Worm (Caenorhabditis elegans) whole organism, late embryonic: ENCODE measurements around the gene C55B6.7.

Experiments used
- C08G9.2 ChIP-seq: sonication (generic microtip); optimal IDR thresholded peaks from 2 replicates; lab custom pipeline; 2016; ENCODE audit warnings: mild to moderate bottlenecking, missing genetic modification characterization, moderate library complexity, missing compliant biosample characterization
- K02D7.2 ChIP-seq: sonication (generic microtip); optimal IDR thresholded peaks from 2 replicates; lab custom pipeline; 2017; ENCODE audit warnings: mild to moderate bottlenecking, missing genetic modification characterization, missing compliant biosample characterization
- ama-1 ChIP-seq: fragments of 150-350 bp; optimal IDR thresholded peaks from 2 replicates; lab custom pipeline; 2014
- ceh-18 ChIP-seq: sonication (generic microtip); optimal IDR thresholded peaks from 2 replicates; lab custom pipeline; 2016; ENCODE audit warnings: missing genetic modification characterization, missing compliant biosample characterization
- ceh-2 ChIP-seq: sonication (generic microtip); optimal IDR thresholded peaks from 2 replicates; lab custom pipeline; 2016; ENCODE audit warnings: missing genotype, missing genetic modification characterization, missing compliant biosample characterization
- ceh-24 ChIP-seq: sonication (generic microtip); optimal IDR thresholded peaks from 2 replicates; lab custom pipeline; 2016; ENCODE audit warnings: mild to moderate bottlenecking, missing genetic modification characterization, missing compliant biosample characterization
- ceh-31 ChIP-seq: sonication (generic microtip); optimal IDR thresholded peaks from 2 replicates; lab custom pipeline; 2016; ENCODE audit warnings: missing genetic modification characterization, missing compliant biosample characterization
- ceh-45 ChIP-seq: fragments of 200-800 bp; sonication (Bioruptor generic); IDR thresholded peaks from 2 replicates; pipeline ENCODE4 v1.3.6; 2022; ENCODE audit warnings: missing genetic modification reagents, missing genetic modification characterization, missing compliant biosample characterization
- ceh-48 ChIP-seq: sonication (generic microtip); optimal IDR thresholded peaks from 2 replicates; lab custom pipeline; 2016; ENCODE audit warnings: missing genetic modification characterization, inconsistent platforms, missing compliant biosample characterization
- dve-1 ChIP-seq: sonication (generic microtip); optimal IDR thresholded peaks from 2 replicates; lab custom pipeline; 2017; ENCODE audit warnings: antibody characterized with exemption, mild to moderate bottlenecking, missing genetic modification characterization, missing compliant biosample characterization
- elt-2 ChIP-seq: sonication (generic microtip); optimal IDR thresholded peaks from 2 replicates; lab custom pipeline; 2016; ENCODE audit warnings: missing genetic modification reagents, missing genetic modification characterization, missing compliant biosample characterization
- elt-4 ChIP-seq: sonication (generic microtip); optimal IDR thresholded peaks from 2 replicates; lab custom pipeline; 2016; ENCODE audit warnings: missing genetic modification characterization, missing compliant biosample characterization
- ets-4 ChIP-seq: sonication (generic microtip); optimal IDR thresholded peaks from 2 replicates; lab custom pipeline; 2016; ENCODE audit warnings: missing genetic modification characterization, missing compliant biosample characterization
- fax-1 ChIP-seq: sonication (generic microtip); optimal IDR thresholded peaks from 2 replicates; lab custom pipeline; 2016; ENCODE audit warnings: missing genotype, missing genetic modification characterization, missing compliant biosample characterization
- fkh-10 ChIP-seq: fragments of 150-350 bp; optimal IDR thresholded peaks from 2 replicates; lab custom pipeline; 2014; ENCODE audit warnings: missing biosample characterization, missing genetic modification reagents, missing genetic modification characterization
- fkh-6 ChIP-seq: sonication (generic microtip); optimal IDR thresholded peaks from 2 replicates; lab custom pipeline; 2016; ENCODE audit warnings: missing genetic modification characterization, missing compliant biosample characterization
- hlh-13 ChIP-seq: fragments of 200-800 bp; sonication (Bioruptor generic); optimal IDR thresholded peaks from 2 replicates; lab custom pipeline; 2018; ENCODE audit warnings: mild to moderate bottlenecking, missing genetic modification characterization, missing compliant biosample characterization
- hlh-15 ChIP-seq: sonication (generic microtip); optimal IDR thresholded peaks from 2 replicates; lab custom pipeline; 2016; ENCODE audit warnings: missing genetic modification characterization, missing compliant biosample characterization
- hlh-8 ChIP-seq: sonication (generic microtip); optimal IDR thresholded peaks from 2 replicates; lab custom pipeline; 2016; ENCODE audit warnings: missing genotype, missing genetic modification characterization, missing compliant biosample characterization
- lim-6 ChIP-seq: sonication (generic microtip); optimal IDR thresholded peaks from 2 replicates; lab custom pipeline; 2016; ENCODE audit warnings: missing genetic modification characterization, missing compliant biosample characterization
- mec-3 ChIP-seq: sonication (generic microtip); optimal IDR thresholded peaks from 2 replicates; lab custom pipeline; 2016; ENCODE audit warnings: borderline replicate concordance, missing genetic modification characterization, missing compliant biosample characterization
- nhr-11 ChIP-seq: fragments of 150-350 bp; optimal IDR thresholded peaks from 2 replicates; lab custom pipeline; 2014; ENCODE audit warnings: missing biosample characterization, missing genetic modification characterization
- nhr-232 ChIP-seq: sonication (generic microtip); optimal IDR thresholded peaks from 2 replicates; lab custom pipeline; 2016; ENCODE audit warnings: missing genetic modification characterization, missing compliant biosample characterization
- npax-4 ChIP-seq: sonication (generic microtip); optimal IDR thresholded peaks from 2 replicates; lab custom pipeline; 2016; ENCODE audit warnings: missing genetic modification characterization, missing compliant biosample characterization
- odd-2 ChIP-seq: sonication (generic microtip); optimal IDR thresholded peaks from 2 replicates; lab custom pipeline; 2017; ENCODE audit warnings: antibody characterized with exemption, mild to moderate bottlenecking, missing genetic modification characterization, missing compliant biosample characterization
- pag-3 ChIP-seq: sonication (generic microtip); optimal IDR thresholded peaks from 2 replicates; lab custom pipeline; 2016; ENCODE audit warnings: missing compliant biosample characterization, missing genetic modification characterization, borderline replicate concordance
- pat-9 ChIP-seq: fragments of 200-800 bp; sonication (Bioruptor generic); optimal IDR thresholded peaks from 2 replicates; lab custom pipeline; 2018; ENCODE audit warnings: mild to moderate bottlenecking, missing genetic modification characterization, moderate library complexity, missing compliant biosample characterization
- pax-1 ChIP-seq: fragments of 150-350 bp; optimal IDR thresholded peaks from 2 replicates; lab custom pipeline; 2014; ENCODE audit warnings: missing biosample characterization, missing genetic modification characterization
- pha-2 ChIP-seq: sonication (generic microtip); optimal IDR thresholded peaks from 2 replicates; lab custom pipeline; 2017; ENCODE audit warnings: mild to moderate bottlenecking, missing genetic modification characterization, missing compliant biosample characterization
- pha-4 ChIP-seq: fragments of 150-350 bp; optimal IDR thresholded peaks from 2 replicates; lab custom pipeline; 2018; ENCODE audit warnings: missing biosample characterization, missing genetic modification reagents, missing genetic modification characterization
- pqm-1 ChIP-seq: sonication (generic microtip); optimal IDR thresholded peaks from 2 replicates; lab custom pipeline; 2016; ENCODE audit warnings: missing genetic modification characterization, missing compliant biosample characterization
- pros-1 ChIP-seq: fragments of 150-350 bp; optimal IDR thresholded peaks from 2 replicates; lab custom pipeline; 2014; ENCODE audit warnings: missing biosample characterization, missing genetic modification reagents, missing genetic modification characterization
- ref-2 ChIP-seq: sonication (generic microtip); optimal IDR thresholded peaks from 2 replicates; lab custom pipeline; 2016; ENCODE audit warnings: missing genetic modification characterization, missing compliant biosample characterization
- rnt-1 ChIP-seq: sonication (generic microtip); optimal IDR thresholded peaks from 2 replicates; lab custom pipeline; 2016; ENCODE audit warnings: missing genetic modification characterization, missing compliant biosample characterization
- sdc-2 ChIP-seq: sonication (generic microtip); optimal IDR thresholded peaks from 2 replicates; lab custom pipeline; 2016; ENCODE audit warnings: missing genotype, missing genetic modification characterization, missing compliant biosample characterization
- sox-2 ChIP-seq: fragments of 200-800 bp; sonication (Bioruptor generic); IDR thresholded peaks from 2 replicates; pipeline ENCODE4 v1.3.6; 2022; ENCODE audit warnings: missing genetic modification reagents, missing genetic modification characterization, missing compliant biosample characterization
- syd-9 ChIP-seq: sonication (generic microtip); optimal IDR thresholded peaks from 2 replicates; lab custom pipeline; 2016; ENCODE audit warnings: mild to moderate bottlenecking, missing genetic modification characterization, moderate library complexity, missing compliant biosample characterization
- tbx-2 ChIP-seq: sonication (generic microtip); optimal IDR thresholded peaks from 2 replicates; lab custom pipeline; 2016; ENCODE audit warnings: missing genetic modification characterization, missing compliant biosample characterization
- tbx-7 ChIP-seq: sonication (generic microtip); optimal IDR thresholded peaks from 2 replicates; lab custom pipeline; 2016; ENCODE audit warnings: missing genotype, missing genetic modification characterization, missing compliant biosample characterization
- ttx-3 ChIP-seq: sonication (generic microtip); optimal IDR thresholded peaks from 2 replicates; lab custom pipeline; 2016; ENCODE audit warnings: missing genetic modification reagents, missing genetic modification characterization, missing compliant biosample characterization
- unc-42 ChIP-seq: sonication (generic microtip); optimal IDR thresholded peaks from 2 replicates; lab custom pipeline; 2016; ENCODE audit warnings: missing genotype, missing genetic modification characterization, missing compliant biosample characterization
- unc-55 ChIP-seq: sonication (generic microtip); optimal IDR thresholded peaks from 2 replicates; lab custom pipeline; 2017; ENCODE audit warnings: missing biosample characterization, missing genetic modification reagents, missing genetic modification characterization
- unc-86 ChIP-seq: sonication (generic microtip); optimal IDR thresholded peaks from 2 replicates; lab custom pipeline; 2016; ENCODE audit warnings: missing genetic modification characterization, missing compliant biosample characterization
- zip-5 ChIP-seq: sonication (generic microtip); optimal IDR thresholded peaks from 2 replicates; lab custom pipeline; 2016; ENCODE audit warnings: missing genetic modification characterization, missing compliant biosample characterization

The C55B6.7 gene

ce11 chrX:7200475-7200874 is 8.7 kb upstream of the C55B6.7 start:
- TF ChIP-seq sdc-2 (no peak), ama-1 (no peak), fkh-10 (GFP tag; lab: Kevin White, UChicago) (no peak), ref-2 (tag; lab: Kevin White, UChicago) (no peak), C08G9.2 (tag; lab: Kevin White, UChicago) (no peak)
- TF ChIP-seq, all 69 proteins: peak for 0

ce11 chrX:7199831-7200414 is 8.1 kb upstream of the C55B6.7 start, which contains the start of gene C55B6.1:
C55B6.1 (plus strand) TSS chrX:7200364.
- TF ChIP-seq pax-1 (tag; lab: Kevin White, UChicago) (no peak), elt-4 (tag; lab: Kevin White, UChicago) (no peak), K02D7.2 (tag; lab: Kevin White, UChicago) (no peak), pros-1 (no peak)

- TF ChIP-seq nhr-11 (tag; lab: Kevin White, UChicago) (no peak), nhr-232 (tag; lab: Kevin White, UChicago) (no peak), tbx-2 (tag; lab: Kevin White, UChicago) (peak; percentile 50), unc-42 (tag; lab: Kevin White, UChicago) (peak; percentile 27), syd-9 (tag; lab: Kevin White, UChicago) (no peak), ama-1 (no peak), rnt-1 (tag; lab: Kevin White, UChicago) (no peak), lim-6 (tag; lab: Kevin White, UChicago) (no peak), hlh-8 (tag; lab: Kevin White, UChicago) (no peak), ceh-31 (tag; lab: Kevin White, UChicago) (peak; percentile 8), ceh-18 (tag; lab: Kevin White, UChicago) (peak; percentile 3), pha-2 (tag; lab: Kevin White, UChicago) (no peak), pax-1 (tag; lab: Kevin White, UChicago) (no peak), elt-2 (tag; lab: Kevin White, UChicago) (peak; percentile 85), ceh-2 (tag; lab: Kevin White, UChicago) (no peak)
Measured at ce11 chrX:7193894-7194614, 2.3 kb upstream of the C55B6.7 start, which contains the start of gene dnj-7. dnj-7 (plus strand) TSS chrX:7194564.

ce11 chrX:7187602-7188001 is 4.2 kb downstream of the C55B6.7 start, which contains the start of gene C55B6.4:
C55B6.4 (minus strand) TSS chrX:7187702.
- TF ChIP-seq odd-2 (tag; lab: Kevin White, UChicago) (no peak), ttx-3 (tag; lab: Kevin White, UChicago) (no peak), ceh-45 (GFP tag; lab: Robert Waterston, UW) (no peak), ceh-48 (tag; lab: Kevin White, UChicago) (no peak), pros-1 (no peak), lim-6 (tag; lab: Kevin White, UChicago) (no peak), ceh-24 (tag; lab: Kevin White, UChicago) (no peak), hlh-13 (GFP tag; lab: Kevin White, UChicago) (no peak), sdc-2 (no peak), rnt-1 (tag; lab: Kevin White, UChicago) (no peak), nhr-232 (tag; lab: Kevin White, UChicago) (no peak), pat-9 (tag; lab: Kevin White, UChicago) (no peak), pha-4 (tag; lab: Kevin White, UChicago) (no peak), dve-1 (no peak), sox-2 (GFP tag; lab: Robert Waterston, UW) (no peak)

- TF ChIP-seq pag-3 (tag; lab: Kevin White, UChicago) (no peak), fax-1 (no peak), unc-86 (no peak), npax-4 (no peak), ets-4 (tag; lab: Kevin White, UChicago) (peak; percentile 2), mec-3 (tag; lab: Kevin White, UChicago) (no peak), unc-42 (tag; lab: Kevin White, UChicago) (no peak), K02D7.2 (tag; lab: Kevin White, UChicago) (no peak), unc-55 (GFP tag; lab: Kevin White, UChicago) (no peak), pqm-1 (tag; lab: Kevin White, UChicago) (no peak), zip-5 (tag; lab: Kevin White, UChicago) (no peak), tbx-7 (no peak), fkh-6 (tag; lab: Kevin White, UChicago) (no peak), hlh-15 (tag; lab: Kevin White, UChicago) (no peak), odd-2 (tag; lab: Kevin White, UChicago) (no peak)
Measured at ce11 chrX:7181627-7182026, 10.2 kb downstream of the C55B6.7 start.
